Worm (Caenorhabditis elegans) whole organism, late embryonic: ENCODE results near the gene rpi-2.

Experiments used
- C38D4.7 ChIP-seq: fragments of 200-800 bp; sonication (Bioruptor generic); optimal IDR thresholded peaks from 2 replicates; lab custom pipeline; 2018; ENCODE audit warnings: mild to moderate bottlenecking, missing genetic modification characterization, moderate library complexity, missing compliant biosample characterization
- F13H6.1 ChIP-seq: sonication (generic microtip); optimal IDR thresholded peaks from 2 replicates; lab custom pipeline; 2016; ENCODE audit warnings: missing genetic modification characterization, missing compliant biosample characterization
- K09A11.1 ChIP-seq: sonication (generic microtip); optimal IDR thresholded peaks from 2 replicates; lab custom pipeline; 2017; ENCODE audit warnings: antibody characterized with exemption, mild to moderate bottlenecking, missing genetic modification characterization, missing compliant biosample characterization; ENCODE audit not compliant: insufficient read depth
- ama-1 ChIP-seq: fragments of 150-350 bp; optimal IDR thresholded peaks from 2 replicates; lab custom pipeline; 2014
- ceh-14 ChIP-seq: sonication (generic microtip); optimal IDR thresholded peaks from 2 replicates; lab custom pipeline; 2016; ENCODE audit warnings: missing genotype, missing genetic modification characterization, missing compliant biosample characterization
- ceh-18 ChIP-seq: sonication (generic microtip); optimal IDR thresholded peaks from 2 replicates; lab custom pipeline; 2016; ENCODE audit warnings: missing genetic modification characterization, missing compliant biosample characterization
- ceh-24 ChIP-seq: sonication (generic microtip); optimal IDR thresholded peaks from 2 replicates; lab custom pipeline; 2016; ENCODE audit warnings: mild to moderate bottlenecking, missing genetic modification characterization, missing compliant biosample characterization
- ceh-6 ChIP-seq: fragments of 200-800 bp; sonication (Bioruptor generic); optimal IDR thresholded peaks from 2 replicates; lab custom pipeline; 2018; ENCODE audit warnings: mild to moderate bottlenecking, missing genetic modification characterization, missing compliant biosample characterization
- elt-2 ChIP-seq: sonication (generic microtip); optimal IDR thresholded peaks from 2 replicates; lab custom pipeline; 2016; ENCODE audit warnings: missing genetic modification reagents, missing genetic modification characterization, missing compliant biosample characterization
- eyg-1 ChIP-seq: sonication (generic microtip); optimal IDR thresholded peaks from 2 replicates; lab custom pipeline; 2016; ENCODE audit warnings: missing genotype, missing genetic modification characterization, missing compliant biosample characterization
- hlh-13 ChIP-seq: fragments of 200-800 bp; sonication (Bioruptor generic); optimal IDR thresholded peaks from 2 replicates; lab custom pipeline; 2018; ENCODE audit warnings: mild to moderate bottlenecking, missing genetic modification characterization, missing compliant biosample characterization
- hlh-30 ChIP-seq: sonication (generic microtip); optimal IDR thresholded peaks from 2 replicates; lab custom pipeline; 2017; ENCODE audit warnings: antibody characterized with exemption, missing genetic modification characterization, missing compliant biosample characterization; ENCODE audit not compliant: insufficient read depth
- hlh-8 ChIP-seq: sonication (generic microtip); optimal IDR thresholded peaks from 2 replicates; lab custom pipeline; 2016; ENCODE audit warnings: missing genotype, missing genetic modification characterization, missing compliant biosample characterization
- lin-11 ChIP-seq: fragments of 200-800 bp; sonication (Bioruptor generic); optimal IDR thresholded peaks from 2 replicates; lab custom pipeline; 2018; ENCODE audit warnings: mild to moderate bottlenecking, missing genetic modification characterization, missing compliant biosample characterization
- madf-2 ChIP-seq: sonication (generic microtip); optimal IDR thresholded peaks from 2 replicates; lab custom pipeline; 2017; ENCODE audit warnings: missing genetic modification characterization, missing compliant biosample characterization
- nhr-11 ChIP-seq: fragments of 150-350 bp; optimal IDR thresholded peaks from 2 replicates; lab custom pipeline; 2014; ENCODE audit warnings: missing biosample characterization, missing genetic modification characterization
- nhr-232 ChIP-seq: sonication (generic microtip); optimal IDR thresholded peaks from 2 replicates; lab custom pipeline; 2016; ENCODE audit warnings: missing genetic modification characterization, missing compliant biosample characterization
- npax-4 ChIP-seq: sonication (generic microtip); optimal IDR thresholded peaks from 2 replicates; lab custom pipeline; 2016; ENCODE audit warnings: missing genetic modification characterization, missing compliant biosample characterization
- odd-2 ChIP-seq: sonication (generic microtip); optimal IDR thresholded peaks from 2 replicates; lab custom pipeline; 2017; ENCODE audit warnings: antibody characterized with exemption, mild to moderate bottlenecking, missing genetic modification characterization, missing compliant biosample characterization
- pag-3 ChIP-seq: sonication (generic microtip); optimal IDR thresholded peaks from 2 replicates; lab custom pipeline; 2016; ENCODE audit warnings: missing compliant biosample characterization, missing genetic modification characterization, borderline replicate concordance
- pat-9 ChIP-seq: fragments of 200-800 bp; sonication (Bioruptor generic); optimal IDR thresholded peaks from 2 replicates; lab custom pipeline; 2018; ENCODE audit warnings: mild to moderate bottlenecking, missing genetic modification characterization, moderate library complexity, missing compliant biosample characterization
- pqm-1 ChIP-seq: sonication (generic microtip); optimal IDR thresholded peaks from 2 replicates; lab custom pipeline; 2016; ENCODE audit warnings: missing genetic modification characterization, missing compliant biosample characterization
- pros-1 ChIP-seq: fragments of 150-350 bp; optimal IDR thresholded peaks from 2 replicates; lab custom pipeline; 2014; ENCODE audit warnings: missing biosample characterization, missing genetic modification reagents, missing genetic modification characterization
- rnt-1 ChIP-seq: sonication (generic microtip); optimal IDR thresholded peaks from 2 replicates; lab custom pipeline; 2016; ENCODE audit warnings: missing genetic modification characterization, missing compliant biosample characterization
- sdc-2 ChIP-seq: sonication (generic microtip); optimal IDR thresholded peaks from 2 replicates; lab custom pipeline; 2016; ENCODE audit warnings: missing genotype, missing genetic modification characterization, missing compliant biosample characterization
- syd-9 ChIP-seq: sonication (generic microtip); optimal IDR thresholded peaks from 2 replicates; lab custom pipeline; 2016; ENCODE audit warnings: mild to moderate bottlenecking, missing genetic modification characterization, moderate library complexity, missing compliant biosample characterization
- tbx-2 ChIP-seq: sonication (generic microtip); optimal IDR thresholded peaks from 2 replicates; lab custom pipeline; 2016; ENCODE audit warnings: missing genetic modification characterization, missing compliant biosample characterization
- tbx-7 ChIP-seq: sonication (generic microtip); optimal IDR thresholded peaks from 2 replicates; lab custom pipeline; 2016; ENCODE audit warnings: missing genotype, missing genetic modification characterization, missing compliant biosample characterization
- ttx-3 ChIP-seq: sonication (generic microtip); optimal IDR thresholded peaks from 2 replicates; lab custom pipeline; 2016; ENCODE audit warnings: missing genetic modification reagents, missing genetic modification characterization, missing compliant biosample characterization
- unc-42 ChIP-seq: sonication (generic microtip); optimal IDR thresholded peaks from 2 replicates; lab custom pipeline; 2016; ENCODE audit warnings: missing genotype, missing genetic modification characterization, missing compliant biosample characterization
- unc-55 ChIP-seq: sonication (generic microtip); optimal IDR thresholded peaks from 2 replicates; lab custom pipeline; 2017; ENCODE audit warnings: missing biosample characterization, missing genetic modification reagents, missing genetic modification characterization
- unc-86 ChIP-seq: sonication (generic microtip); optimal IDR thresholded peaks from 2 replicates; lab custom pipeline; 2016; ENCODE audit warnings: missing genetic modification characterization, missing compliant biosample characterization
- zip-5 ChIP-seq: sonication (generic microtip); optimal IDR thresholded peaks from 2 replicates; lab custom pipeline; 2016; ENCODE audit warnings: missing genetic modification characterization, missing compliant biosample characterization
- ztf-16 ChIP-seq: sonication (generic microtip); optimal IDR thresholded peaks from 2 replicates; lab custom pipeline; 2017; ENCODE audit warnings: missing genetic modification characterization, missing compliant biosample characterization

The rpi-2 gene

ce11 chrIV:1752480-1752879 lies 41.4 kb downstream of the rpi-2 start:
- TF ChIP-seq C38D4.7 (GFP tag; lab: Kevin White, UChicago) (no peak), odd-2 (tag; lab: Kevin White, UChicago) (no peak)

DNA sequence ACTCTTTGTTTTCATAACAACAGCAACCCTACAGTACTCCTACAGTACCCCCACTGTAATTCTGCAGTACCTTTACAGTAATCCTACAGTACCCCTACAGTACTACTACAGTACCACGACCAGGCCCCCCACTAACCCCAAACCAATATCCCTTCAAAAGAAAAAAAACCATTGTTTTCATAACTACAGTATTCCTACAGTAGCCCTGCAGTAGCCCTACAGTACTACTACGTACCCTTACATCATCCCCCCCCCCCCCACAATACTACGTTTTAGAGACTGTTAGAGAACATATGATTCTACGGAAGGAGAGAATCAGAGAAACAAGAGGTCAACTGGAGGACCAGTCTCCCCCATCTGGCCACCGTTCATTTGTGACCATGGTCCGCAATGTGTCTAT lies 42.4 kb downstream of the rpi-2 start, which contains the start of gene Y41D4A.3:
Y41D4A.3 (plus strand) TSS at position 301 of the 400 bp plus-strand sequence.
- TF ChIP-seq ceh-24 (tag; lab: Kevin White, UChicago) (no peak), pqm-1 (tag; lab: Kevin White, UChicago) (no peak), madf-2 (tag; lab: Kevin White, UChicago) (no peak), ceh-14 (tag; lab: Kevin White, UChicago) (no peak), nhr-232 (tag; lab: Kevin White, UChicago) (no peak), ceh-18 (no peak), zip-5 (tag; lab: Kevin White, UChicago) (no peak), syd-9 (no peak), pag-3 (no peak), elt-2 (no peak), K09A11.1 (tag; lab: Kevin White, UChicago) (no peak), pat-9 (tag; lab: Kevin White, UChicago) (no peak), F13H6.1 (tag; lab: Kevin White, UChicago) (no peak), unc-86 (no peak), tbx-2 (tag; lab: Kevin White, UChicago) (no peak), hlh-13 (GFP tag; lab: Kevin White, UChicago) (no peak), ceh-6 (GFP tag; lab: Kevin White, UChicago) (no peak), ztf-16 (tag; lab: Kevin White, UChicago) (no peak), nhr-11 (tag; lab: Kevin White, UChicago) (no peak)

DNA sequence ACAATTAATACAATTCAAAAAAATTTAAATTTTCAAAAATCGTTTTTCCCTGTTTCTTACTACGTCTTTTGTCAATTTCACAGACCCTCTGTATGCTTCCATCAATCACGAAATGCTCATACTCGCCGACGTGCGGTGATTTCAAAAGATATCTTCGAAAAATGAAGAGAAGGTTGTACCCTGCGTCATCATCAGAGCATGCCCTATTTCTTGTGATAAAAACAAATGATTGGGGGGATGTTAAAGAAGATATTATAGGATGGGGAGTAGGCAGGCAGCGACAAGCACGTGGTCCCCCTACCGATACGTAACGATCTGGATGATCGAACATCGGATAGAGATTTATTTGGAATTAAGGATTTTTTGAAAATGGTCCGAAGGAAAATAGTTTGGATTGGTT lies 47.5 kb downstream of the rpi-2 start:
- TF ChIP-seq ceh-18 (peak; percentile 30), lin-11 (no peak), unc-55 (GFP tag; lab: Kevin White, UChicago) (peak; percentile 4)

ce11 chrIV:1761553-1761952 lies 50.5 kb downstream of the rpi-2 start, which contains the start of gene Y41D4A.7:
Y41D4A.7 (minus strand) TSS chrIV:1761570.
- TF ChIP-seq eyg-1 (no peak), C38D4.7 (GFP tag; lab: Kevin White, UChicago) (no peak), hlh-30 (tag; lab: Kevin White, UChicago) (peak; percentile 24), rnt-1 (tag; lab: Kevin White, UChicago) (peak; percentile 24), ceh-18 (peak; percentile 40)

DNA sequence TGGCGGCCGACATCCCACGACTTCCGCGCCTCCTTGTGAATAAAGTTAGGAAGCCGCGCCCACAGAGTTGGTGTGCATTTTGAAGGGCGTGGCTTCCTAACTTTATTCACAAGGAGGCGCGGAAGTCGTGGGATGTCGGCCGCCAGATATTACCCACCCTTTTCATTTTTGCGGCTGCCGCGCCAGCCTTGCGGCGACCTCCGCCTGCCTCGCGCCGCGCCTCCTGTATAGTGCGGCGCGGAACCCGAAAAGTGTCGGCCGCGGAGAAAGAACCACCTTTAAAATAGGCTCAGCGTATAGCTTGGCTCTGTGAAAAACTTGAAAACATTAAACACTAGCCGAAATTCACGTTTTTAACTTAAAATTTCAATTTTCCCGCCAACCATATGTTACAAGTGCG lies 52.4 kb downstream of the rpi-2 start:
- TF ChIP-seq ama-1 (lab: Kevin White, UChicago), result no peak
- TF ChIP-seq hlh-8 (tag; lab: Kevin White, UChicago), result no peak
- TF ChIP-seq sdc-2, result no peak
- TF ChIP-seq ceh-18, result no peak
- no peak for TF ChIP-seq npax-4 (tag; lab: Kevin White, UChicago)
- TF ChIP-seq ttx-3 (tag; lab: Kevin White, UChicago), result no peak
- no peak for TF ChIP-seq pros-1 (tag; lab: Kevin White, UChicago)
- no peak for TF ChIP-seq tbx-7 (tag; lab: Kevin White, UChicago)
- TF ChIP-seq unc-42 (tag; lab: Kevin White, UChicago), result no peak
- no peak for TF ChIP-seq pqm-1 (tag; lab: Kevin White, UChicago)
